Worm (Caenorhabditis elegans): ENCODE data around the gene pqn-2.

DNA sequence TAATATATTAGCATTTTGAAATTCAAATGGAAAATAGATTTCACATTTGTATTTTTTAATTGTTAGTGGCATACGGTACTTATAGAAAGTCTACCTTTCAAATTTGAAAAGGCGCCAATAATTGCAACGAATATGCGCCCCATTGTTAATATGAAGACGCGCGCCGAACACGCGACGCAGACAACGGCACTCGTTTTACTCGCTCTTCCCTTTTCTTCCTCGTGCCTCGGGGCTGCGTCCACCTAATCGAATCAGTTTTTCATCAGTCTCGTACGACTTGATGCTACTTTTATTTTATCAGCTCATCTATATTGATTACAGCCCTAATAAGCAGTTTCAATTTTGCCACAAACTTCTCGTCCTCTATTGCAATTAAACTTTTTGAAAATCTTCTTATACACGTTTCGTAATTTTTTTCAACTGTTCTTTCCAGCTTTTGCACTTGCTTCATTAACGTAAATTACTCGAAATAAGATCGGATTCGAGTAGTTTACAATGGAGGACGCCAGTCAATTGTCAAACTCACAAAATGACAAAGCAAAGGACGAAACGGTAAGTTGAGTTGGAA is 20.3 kb upstream of the pqn-2 start, which contains the start of gene cash-1:
- TF ChIP-seq nhr-76 (tag; optimal IDR thresholded peaks at IDR 0.05) (no peak), unc-62 (GFP tag; optimal IDR thresholded peaks at IDR 0.05) (no peak), lsy-2 (tag; optimal IDR thresholded peaks at IDR 0.05) (peak; percentile 56 to 86), C04F5.9 (tag; optimal IDR thresholded peaks at IDR 0.05) (no peak), elt-3 (tag; optimal IDR thresholded peaks at IDR 0.05) (peak in 1 of 6 experiments; percentile 45), fkh-10 (GFP tag; optimal IDR thresholded peaks at IDR 0.05) (peak; percentile 36)

All from whole organism, L1 larva.